Fruit fly (Drosophila melanogaster): Measurements from ENCODE around the gene CG13074.

DNA sequence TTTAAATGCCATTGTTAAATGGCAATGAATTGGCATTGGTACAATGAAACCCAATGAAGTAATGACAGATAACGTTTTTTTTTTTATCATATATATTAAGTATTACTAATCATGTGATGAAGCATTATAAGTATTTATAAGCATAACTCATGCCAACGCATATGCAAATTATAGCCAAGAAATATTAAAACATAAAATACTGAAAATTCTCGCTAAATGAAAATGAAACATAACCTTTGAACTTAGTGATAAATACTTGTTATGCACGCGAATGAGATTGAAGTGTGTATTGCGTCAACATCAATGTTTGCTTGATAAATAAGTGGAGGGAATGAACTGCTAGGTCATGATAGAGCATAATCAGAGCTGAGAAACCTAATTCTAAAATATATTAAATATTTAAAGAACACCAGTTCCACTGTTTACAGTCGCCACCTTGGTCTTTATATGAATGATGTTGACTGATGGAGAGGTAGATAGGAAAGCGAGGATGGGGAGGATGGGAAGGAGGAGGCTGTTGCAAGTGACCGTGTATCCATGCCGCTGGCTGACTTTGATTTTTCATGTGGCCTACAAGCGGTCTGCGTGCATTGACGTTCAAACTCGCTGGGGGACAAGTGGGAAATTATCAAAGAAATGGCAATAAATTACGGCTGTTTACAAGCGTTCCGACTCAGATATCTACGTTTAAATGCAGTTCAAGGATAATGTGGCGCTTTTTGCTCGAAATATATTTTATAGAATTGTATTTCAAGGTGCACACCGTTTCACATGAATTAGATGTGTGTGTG, 41.0 kb downstream of the CG13074 start:
- TF ChIP-seq CG34367 (tag; optimal IDR thresholded peaks at IDR 0.05) (no peak), fd96Ca (GFP tag; IDR thresholded peaks at IDR 0.05) (no peak), Pif1B (GFP tag; optimal IDR thresholded peaks at IDR 0.05) (no peak)
